Worm (Caenorhabditis elegans): ENCODE results near the gene F49H6.17.

F49H6.17 gene

ce11 chrV:17019690-17020089, at the start of gene F49H6.17:
TSS of gene F49H6.17 (plus strand) at chrV:17019990.
- TF ChIP-seq klf-2 (GFP tag; conservative IDR thresholded peaks at IDR 0.05), result no peak
- no peak for TF ChIP-seq T22C8.4 (GFP tag; IDR thresholded peaks at IDR 0.05)
- TF ChIP-seq tab-1 (GFP tag; IDR thresholded peaks at IDR 0.05), result no peak
- no peak for TF ChIP-seq ztf-23 (GFP tag; IDR thresholded peaks at IDR 0.05)
- TF ChIP-seq flt-1 (GFP tag; IDR thresholded peaks at IDR 0.05), result no peak
- no peak for TF ChIP-seq cog-1 (tag; optimal IDR thresholded peaks at IDR 0.05)
- TF ChIP-seq ztf-29 (GFP tag; IDR thresholded peaks at IDR 0.05), result no peak
- TF ChIP-seq med-1 (GFP tag; optimal IDR thresholded peaks at IDR 0.05; ENCODE audit: insufficient read depth), result no peak
- TF ChIP-seq ref-1 (GFP tag; conservative IDR thresholded peaks at IDR 0.05), result no peak

ce11 chrV:16972134-16972533, 47.7 kb upstream of the F49H6.17 start, which contains the start of gene srh-119:
TSS of gene srh-119 (plus strand) at chrV:16972434.
- TF ChIP-seq ztf-23 (GFP tag; IDR thresholded peaks at IDR 0.05) (no peak), ztf-29 (GFP tag; IDR thresholded peaks at IDR 0.05) (no peak), med-1 (GFP tag; optimal IDR thresholded peaks at IDR 0.05; ENCODE audit: insufficient read depth) (no peak), flt-1 (GFP tag; IDR thresholded peaks at IDR 0.05) (no peak), ref-1 (GFP tag; conservative IDR thresholded peaks at IDR 0.05) (no peak), tab-1 (GFP tag; IDR thresholded peaks at IDR 0.05) (no peak), cog-1 (tag; optimal IDR thresholded peaks at IDR 0.05) (no peak), klf-2 (GFP tag; conservative IDR thresholded peaks at IDR 0.05) (no peak), T22C8.4 (GFP tag; IDR thresholded peaks at IDR 0.05) (no peak)

DNA sequence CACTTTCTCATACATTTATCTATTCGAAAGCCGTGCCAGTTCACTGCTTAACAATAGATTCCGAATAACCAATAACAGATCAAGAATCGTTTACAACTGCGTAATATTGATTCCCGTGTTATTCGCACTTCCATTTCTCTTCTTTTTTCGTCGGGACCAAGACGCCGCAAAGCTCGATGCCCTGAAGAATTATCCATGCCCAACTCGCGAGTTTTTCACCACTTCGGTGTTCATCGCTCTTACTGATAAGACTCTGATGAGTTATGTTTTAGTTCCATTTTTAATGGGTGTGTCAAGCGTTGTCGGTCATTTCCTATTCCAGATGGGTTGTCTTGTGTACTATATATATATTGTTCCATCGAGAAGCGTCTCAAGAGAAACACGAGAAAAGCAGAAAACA, 46.5 kb upstream of the F49H6.17 start:
- TF ChIP-seq ztf-29 (GFP tag; IDR thresholded peaks at IDR 0.05) (no peak), ref-1 (GFP tag; conservative IDR thresholded peaks at IDR 0.05) (no peak), med-1 (GFP tag; optimal IDR thresholded peaks at IDR 0.05; ENCODE audit: insufficient read depth) (no peak), flt-1 (GFP tag; IDR thresholded peaks at IDR 0.05) (no peak), tab-1 (GFP tag; IDR thresholded peaks at IDR 0.05) (no peak), ztf-23 (GFP tag; IDR thresholded peaks at IDR 0.05) (no peak)

DNA sequence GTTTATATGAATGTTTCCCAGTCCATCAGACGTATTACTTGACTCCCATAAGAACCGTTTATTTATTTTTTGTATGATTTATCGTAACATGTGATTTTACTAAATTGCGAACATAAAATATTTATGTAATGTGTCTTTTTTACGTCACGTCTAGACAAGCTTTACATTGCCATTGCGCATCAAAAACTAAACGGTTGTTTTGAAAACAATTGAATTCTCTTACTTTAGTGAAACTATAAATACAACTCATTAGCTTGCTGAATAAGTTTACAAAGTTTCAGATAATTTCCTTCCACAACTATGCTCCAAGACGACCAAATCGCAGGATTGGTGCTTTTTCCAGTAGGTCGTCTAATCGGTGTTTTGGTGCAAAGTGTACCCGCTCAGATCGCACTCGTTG, 44.9 kb upstream of the F49H6.17 start, which contains the start of gene srx-54:
Gene srx-54, plus strand, starts transcription at position 301 of the 400 bp plus-strand sequence.
- TF ChIP-seq med-1 (GFP tag; optimal IDR thresholded peaks at IDR 0.05; ENCODE audit: insufficient read depth) (no peak), ref-1 (GFP tag; conservative IDR thresholded peaks at IDR 0.05) (no peak), flt-1 (GFP tag; IDR thresholded peaks at IDR 0.05) (no peak), cog-1 (tag; optimal IDR thresholded peaks at IDR 0.05) (no peak), T22C8.4 (GFP tag; IDR thresholded peaks at IDR 0.05) (no peak), ztf-23 (GFP tag; IDR thresholded peaks at IDR 0.05) (no peak), klf-2 (GFP tag; conservative IDR thresholded peaks at IDR 0.05) (no peak), tab-1 (GFP tag; IDR thresholded peaks at IDR 0.05) (no peak), ztf-29 (GFP tag; IDR thresholded peaks at IDR 0.05) (no peak)

DNA sequence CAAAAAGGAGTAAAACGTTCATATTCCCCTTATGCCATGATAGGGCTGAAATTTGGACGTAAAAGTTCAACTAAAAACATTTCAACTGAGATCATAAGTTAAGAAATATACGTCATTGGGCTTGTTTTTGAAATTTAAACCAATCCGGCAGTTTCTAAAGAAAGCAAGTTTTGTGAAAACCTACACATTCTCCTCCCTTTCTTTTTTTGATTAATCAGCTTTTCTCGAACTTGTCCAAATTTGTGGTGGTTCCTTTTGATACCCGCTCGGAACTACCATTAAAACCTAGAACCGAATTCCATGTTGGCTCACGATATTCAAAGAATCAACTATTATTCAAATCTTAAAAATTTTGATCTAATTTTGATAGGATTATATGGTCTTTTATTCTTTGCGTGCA, 39.4 kb upstream of the F49H6.17 start, which contains the start of gene srz-54:
Gene srz-54, plus strand, starts transcription at position 301 of the 400 bp plus-strand sequence.
- TF ChIP-seq klf-2 (GFP tag; conservative IDR thresholded peaks at IDR 0.05) (no peak), ztf-29 (GFP tag; IDR thresholded peaks at IDR 0.05) (no peak), T22C8.4 (GFP tag; IDR thresholded peaks at IDR 0.05) (no peak), cog-1 (tag; optimal IDR thresholded peaks at IDR 0.05) (no peak), ztf-23 (GFP tag; IDR thresholded peaks at IDR 0.05) (no peak), med-1 (GFP tag; optimal IDR thresholded peaks at IDR 0.05; ENCODE audit: insufficient read depth) (no peak), tab-1 (GFP tag; IDR thresholded peaks at IDR 0.05) (no peak), ref-1 (GFP tag; conservative IDR thresholded peaks at IDR 0.05) (no peak), flt-1 (GFP tag; IDR thresholded peaks at IDR 0.05) (no peak)

- TF ChIP-seq ztf-23 (GFP tag; IDR thresholded peaks at IDR 0.05), result no peak
- TF ChIP-seq flt-1 (GFP tag; IDR thresholded peaks at IDR 0.05), result no peak
- TF ChIP-seq med-1 (GFP tag; optimal IDR thresholded peaks at IDR 0.05; ENCODE audit: insufficient read depth), result no peak
- TF ChIP-seq T22C8.4 (GFP tag; IDR thresholded peaks at IDR 0.05), result no peak
- no peak for TF ChIP-seq ref-1 (GFP tag; conservative IDR thresholded peaks at IDR 0.05)
- no peak for TF ChIP-seq ztf-29 (GFP tag; IDR thresholded peaks at IDR 0.05)
- no peak for TF ChIP-seq klf-2 (GFP tag; conservative IDR thresholded peaks at IDR 0.05)
- TF ChIP-seq cog-1 (tag; optimal IDR thresholded peaks at IDR 0.05), result no peak
- TF ChIP-seq tab-1 (GFP tag; IDR thresholded peaks at IDR 0.05), result no peak
These were observed 32.8 kb upstream of the F49H6.17 start, which contains the start of gene Y102A5C.40 for ce11 chrV:16987035-16987434. TSS of gene Y102A5C.40 (minus strand) at chrV:16987135.

- no peak for TF ChIP-seq klf-2 (GFP tag; conservative IDR thresholded peaks at IDR 0.05)
- no peak for TF ChIP-seq tab-1 (GFP tag; IDR thresholded peaks at IDR 0.05)
- no peak for TF ChIP-seq ref-1 (GFP tag; conservative IDR thresholded peaks at IDR 0.05)
- no peak for TF ChIP-seq ztf-23 (GFP tag; IDR thresholded peaks at IDR 0.05)
- no peak for TF ChIP-seq T22C8.4 (GFP tag; IDR thresholded peaks at IDR 0.05)
These were observed 32.0 kb upstream of the F49H6.17 start for ce11 chrV:16987783-16988182.

DNA sequence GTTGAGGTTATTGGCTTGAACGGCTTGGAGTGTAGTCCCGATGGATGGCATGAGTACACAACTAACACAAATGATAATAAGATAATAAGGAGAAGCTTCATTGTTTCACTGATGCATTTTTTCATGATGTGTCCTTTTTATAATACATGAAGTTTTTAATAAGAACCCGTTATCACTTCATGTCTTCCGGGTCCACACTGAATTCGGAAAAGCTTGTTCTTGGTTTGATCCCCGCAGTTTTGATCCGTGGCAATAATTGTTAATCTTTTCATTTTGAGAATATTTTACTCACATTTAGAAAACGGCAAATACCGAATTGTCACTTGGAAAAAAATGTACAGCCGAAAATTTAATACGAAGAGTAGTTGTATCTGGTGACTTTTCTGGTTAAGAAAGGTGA, 31.2 kb upstream of the F49H6.17 start, which contains the start of gene Y102A5C.27:
Gene Y102A5C.27, minus strand, starts transcription at position 101 of the 400 bp plus-strand sequence.
- TF ChIP-seq tab-1 (GFP tag; IDR thresholded peaks at IDR 0.05) (no peak), flt-1 (GFP tag; IDR thresholded peaks at IDR 0.05) (no peak), T22C8.4 (GFP tag; IDR thresholded peaks at IDR 0.05) (no peak), ztf-29 (GFP tag; IDR thresholded peaks at IDR 0.05) (no peak), med-1 (GFP tag; optimal IDR thresholded peaks at IDR 0.05; ENCODE audit: insufficient read depth) (no peak), ztf-23 (GFP tag; IDR thresholded peaks at IDR 0.05) (no peak), ref-1 (GFP tag; conservative IDR thresholded peaks at IDR 0.05) (no peak), cog-1 (tag; optimal IDR thresholded peaks at IDR 0.05) (no peak), klf-2 (GFP tag; conservative IDR thresholded peaks at IDR 0.05) (no peak)

DNA sequence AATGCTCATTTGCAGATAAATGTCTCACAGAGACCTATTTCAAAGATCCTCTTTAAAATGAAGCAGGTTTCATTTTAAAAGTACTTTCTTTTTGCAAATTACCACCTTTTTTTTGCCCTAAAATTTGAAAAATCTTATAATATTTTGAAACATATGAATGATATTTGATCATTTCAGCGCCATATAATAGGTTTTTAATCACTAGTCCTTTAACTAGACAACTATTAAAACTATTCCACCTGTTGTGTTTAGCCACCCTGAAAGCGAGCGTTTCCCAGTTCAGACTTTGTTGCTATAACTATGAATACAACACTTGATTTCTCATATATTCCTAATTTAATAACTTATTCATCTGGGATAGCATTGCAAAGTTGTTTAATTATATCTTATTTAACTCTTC, 28.1 kb upstream of the F49H6.17 start, which contains the start of gene srz-95:
Gene srz-95, plus strand, starts transcription at position 301 of the 400 bp plus-strand sequence.
- TF ChIP-seq cog-1 (tag; optimal IDR thresholded peaks at IDR 0.05), result no peak
- no peak for TF ChIP-seq tab-1 (GFP tag; IDR thresholded peaks at IDR 0.05)
- no peak for TF ChIP-seq ztf-23 (GFP tag; IDR thresholded peaks at IDR 0.05)
- no peak for TF ChIP-seq med-1 (GFP tag; optimal IDR thresholded peaks at IDR 0.05; ENCODE audit: insufficient read depth)
- TF ChIP-seq T22C8.4 (GFP tag; IDR thresholded peaks at IDR 0.05), result no peak
- no peak for TF ChIP-seq flt-1 (GFP tag; IDR thresholded peaks at IDR 0.05)
- no peak for TF ChIP-seq ztf-29 (GFP tag; IDR thresholded peaks at IDR 0.05)
- no peak for TF ChIP-seq ref-1 (GFP tag; conservative IDR thresholded peaks at IDR 0.05)
- no peak for TF ChIP-seq klf-2 (GFP tag; conservative IDR thresholded peaks at IDR 0.05)

Data from whole organism, midembryonic.